Fruit fly (Drosophila melanogaster): ENCODE measurements around the gene Rip11.
A peak's percentile ranks its signal among the peaks of the same experiment; 100 is the strongest.

Rip11 gene

DNA sequence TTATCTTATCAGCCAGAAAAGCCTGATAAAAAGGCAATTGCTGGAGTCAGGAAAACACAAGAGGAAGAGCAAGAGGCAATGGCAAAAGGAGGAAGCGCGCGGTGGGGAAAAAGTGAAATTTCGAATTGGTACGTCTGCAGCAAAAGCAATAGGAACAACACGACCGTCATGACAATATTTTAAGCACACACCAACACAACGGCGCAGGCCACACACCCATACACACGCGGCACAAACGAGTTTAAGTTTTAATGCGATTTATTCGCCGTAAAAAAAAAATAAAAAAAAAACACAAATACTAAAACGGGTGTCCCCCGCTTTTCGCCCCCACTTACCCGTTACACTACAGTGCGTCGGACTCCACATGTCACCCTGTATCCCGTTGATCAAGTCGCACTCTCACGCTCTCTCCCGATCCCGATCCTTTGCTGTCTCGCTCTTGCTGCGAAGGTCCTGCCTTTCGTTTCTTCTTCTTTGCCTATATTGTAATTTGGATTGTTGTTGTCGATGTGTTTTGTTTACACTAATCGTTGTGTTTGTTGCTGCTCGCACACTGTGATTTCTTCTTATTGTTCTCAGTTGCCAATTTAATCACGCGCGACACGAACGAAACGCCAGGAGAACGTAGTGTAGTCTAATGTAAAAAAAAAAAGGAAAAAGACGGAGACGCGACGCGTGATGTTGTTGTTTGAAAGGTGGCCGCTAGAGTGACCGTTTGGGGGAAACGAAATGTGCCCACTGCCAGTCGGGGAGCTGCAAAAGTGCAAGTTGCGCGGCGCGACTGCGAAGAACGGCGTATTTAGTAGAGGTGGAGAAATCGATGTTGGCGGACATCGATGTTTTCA, at the start of gene Rip11:
TSS of gene Rip11 (minus strand) at position 794 of the 845 bp plus-strand sequence.
- TF ChIP-seq CTCF (optimal IDR thresholded peaks at IDR 0.05) (peak in 1 of 2 experiments; percentile 4), CG8478 (optimal IDR thresholded peaks at IDR 0.05) (no peak)

dm6 chrX:18695603-18696002, 48.2 kb upstream of the Rip11 start:
- TF ChIP-seq CG8478 (optimal IDR thresholded peaks at IDR 0.05), result no peak
- TF ChIP-seq CTCF (optimal IDR thresholded peaks at IDR 0.05), result no peak

DNA sequence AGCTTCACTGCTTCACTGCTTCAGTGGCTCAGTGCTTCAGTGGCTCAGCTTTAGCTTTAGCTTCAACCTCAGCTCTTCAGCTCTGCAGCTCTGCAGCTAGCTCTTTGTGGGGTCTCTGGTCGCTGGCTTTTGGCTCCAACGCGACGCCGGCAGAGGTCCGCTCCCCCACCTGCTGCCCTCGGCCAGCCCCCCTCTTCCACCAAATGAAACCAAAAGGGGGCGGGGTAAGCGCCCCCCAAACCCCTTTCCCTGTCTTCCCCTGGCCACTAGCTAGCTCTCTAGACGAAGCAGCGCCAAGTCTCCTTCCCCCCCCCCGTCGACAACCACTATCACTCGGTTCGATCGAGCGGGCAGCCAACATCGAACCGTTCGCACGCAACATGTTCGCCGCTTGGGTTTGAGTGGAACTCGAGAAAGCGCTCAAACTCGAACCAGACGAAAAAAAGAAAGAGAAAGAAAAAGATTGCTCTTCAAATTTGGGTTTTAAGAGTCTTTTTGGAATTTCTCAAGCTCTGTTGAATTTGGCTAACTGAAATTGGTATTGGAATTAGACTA, 45.6 kb upstream of the Rip11 start, which contains the start of gene Cyp18a1:
TSS of gene Cyp18a1 (minus strand) at position 95 of the 555 bp plus-strand sequence.
- TF ChIP-seq CTCF (optimal IDR thresholded peaks at IDR 0.05), result no peak
- no peak for TF ChIP-seq CG8478 (optimal IDR thresholded peaks at IDR 0.05)

DNA sequence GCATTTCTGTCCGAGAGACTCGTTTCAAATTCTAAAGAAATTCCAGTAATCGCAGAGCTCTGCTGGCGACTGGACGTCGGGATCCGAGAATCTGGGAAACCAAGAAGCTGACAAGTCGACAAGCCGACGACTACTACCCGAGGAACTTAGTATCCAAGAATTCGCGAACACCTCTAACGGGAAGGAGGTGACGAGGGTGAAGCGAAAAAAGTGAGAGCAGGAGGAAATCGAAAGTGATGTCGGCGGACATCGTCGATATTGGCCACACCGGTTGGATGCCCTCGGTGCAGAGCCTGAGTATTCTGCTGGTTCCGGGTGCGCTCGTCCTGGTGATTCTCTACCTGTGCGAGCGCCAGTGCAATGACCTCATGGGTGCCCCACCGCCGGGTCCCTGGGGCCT, 38.3 kb upstream of the Rip11 start, which contains the start of gene phtm:
TSS of gene phtm (plus strand) at position 41 of the 400 bp plus-strand sequence.
- TF ChIP-seq CTCF (optimal IDR thresholded peaks at IDR 0.05) (no peak), CG8478 (optimal IDR thresholded peaks at IDR 0.05) (no peak)

- TF ChIP-seq CTCF (optimal IDR thresholded peaks at IDR 0.05) (no peak), CG8478 (optimal IDR thresholded peaks at IDR 0.05) (no peak)
Observed at dm6 chrX:18684928-18685327, 37.5 kb upstream of the Rip11 start.

DNA sequence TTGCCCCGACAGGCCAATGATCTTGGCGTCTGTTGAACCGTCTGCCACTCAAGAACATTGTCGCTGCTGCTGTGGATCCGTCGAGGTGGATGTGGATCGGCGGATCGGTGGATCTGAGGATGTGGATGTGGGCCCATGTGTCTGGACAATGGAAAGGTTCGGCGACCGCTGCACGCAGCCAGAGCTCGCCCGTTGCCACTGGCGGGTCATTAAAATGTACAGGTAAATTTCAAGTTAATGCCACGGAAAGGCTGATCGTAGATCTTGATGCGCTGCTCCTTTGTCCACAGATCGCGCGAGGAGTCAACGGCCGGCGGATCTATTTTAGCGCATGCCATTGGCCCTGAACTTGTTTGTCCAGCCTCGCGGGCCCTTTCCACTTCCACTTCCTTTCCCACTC, 37.1 kb upstream of the Rip11 start:
- TF ChIP-seq CG8478 (optimal IDR thresholded peaks at IDR 0.05), result no peak
- TF ChIP-seq CTCF (optimal IDR thresholded peaks at IDR 0.05), result no peak

- TF ChIP-seq CTCF (optimal IDR thresholded peaks at IDR 0.05) (no peak), CG8478 (optimal IDR thresholded peaks at IDR 0.05) (no peak)
Observed at dm6 chrX:18682815-18683214, 35.4 kb upstream of the Rip11 start.

dm6 chrX:18681410-18681809, 34.0 kb upstream of the Rip11 start:
- TF ChIP-seq CTCF (optimal IDR thresholded peaks at IDR 0.05) (no peak), CG8478 (optimal IDR thresholded peaks at IDR 0.05) (no peak)

- no peak for TF ChIP-seq CTCF (optimal IDR thresholded peaks at IDR 0.05)
- TF ChIP-seq CG8478 (optimal IDR thresholded peaks at IDR 0.05), result no peak
Observed at dm6 chrX:18678876-18679275, 31.4 kb upstream of the Rip11 start.

- TF ChIP-seq CG8478 (optimal IDR thresholded peaks at IDR 0.05) (no peak), CTCF (optimal IDR thresholded peaks at IDR 0.05) (no peak)
Observed at dm6 chrX:18676756-18677155, 29.3 kb upstream of the Rip11 start.

DNA sequence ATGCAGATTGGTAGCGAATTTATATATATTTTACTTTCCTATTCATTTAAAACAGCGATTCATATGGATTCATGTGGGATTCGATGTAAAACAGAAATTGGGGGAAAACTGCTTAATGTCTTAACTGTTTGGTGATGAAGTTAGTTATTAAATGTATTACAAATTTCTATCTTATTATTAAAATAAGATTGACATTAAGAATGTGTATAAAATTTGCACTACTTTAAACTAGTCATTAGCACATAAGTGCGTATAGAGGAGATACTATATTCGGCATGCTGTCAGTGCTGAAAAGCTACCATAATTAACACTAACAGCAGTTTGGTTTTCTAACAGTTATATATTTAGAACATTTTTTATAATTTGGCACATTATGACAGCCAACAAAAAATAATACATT, 28.3 kb upstream of the Rip11 start:
- TF ChIP-seq CTCF (optimal IDR thresholded peaks at IDR 0.05) (no peak), CG8478 (optimal IDR thresholded peaks at IDR 0.05) (no peak)

- TF ChIP-seq CG8478 (optimal IDR thresholded peaks at IDR 0.05) (no peak), CTCF (optimal IDR thresholded peaks at IDR 0.05) (no peak)
Observed at dm6 chrX:18675272-18675671, 27.8 kb upstream of the Rip11 start.

DNA sequence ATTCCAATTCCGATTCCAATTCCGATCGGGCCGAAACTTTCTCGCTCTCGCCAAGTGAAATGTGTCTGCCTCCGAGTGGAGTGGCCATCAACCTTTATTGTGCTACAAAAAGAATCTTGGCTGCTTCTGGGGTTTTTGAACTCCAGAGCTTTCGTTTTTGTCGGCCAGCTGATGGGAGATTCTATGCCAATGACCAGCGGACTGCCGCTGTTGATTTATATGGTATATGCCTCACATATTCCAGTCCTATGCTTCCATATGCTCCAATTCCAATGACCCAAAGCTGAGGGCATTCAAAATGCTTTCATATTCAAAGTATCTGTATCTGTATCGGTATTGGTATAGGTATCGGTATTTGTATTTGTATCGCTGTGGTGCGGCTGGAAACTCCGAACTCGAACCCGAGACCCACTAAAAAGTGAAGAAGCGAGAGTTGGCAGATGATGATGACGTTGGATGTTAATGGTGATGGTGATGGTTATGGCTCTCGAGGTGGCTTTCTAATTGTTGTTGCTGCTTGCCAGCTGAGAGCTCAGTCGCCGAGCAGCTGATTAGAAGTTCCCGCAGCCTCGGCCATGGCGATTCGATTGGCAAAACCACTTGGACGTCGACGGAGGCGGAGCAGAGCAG, 25.6 kb upstream of the Rip11 start:
- TF ChIP-seq CG8478 (optimal IDR thresholded peaks at IDR 0.05), result no peak
- TF ChIP-seq CTCF (optimal IDR thresholded peaks at IDR 0.05), result no peak

dm6 chrX:18671545-18672174, 24.2 kb upstream of the Rip11 start:
- TF ChIP-seq CTCF (optimal IDR thresholded peaks at IDR 0.05) (no peak), CG8478 (optimal IDR thresholded peaks at IDR 0.05) (no peak)

DNA sequence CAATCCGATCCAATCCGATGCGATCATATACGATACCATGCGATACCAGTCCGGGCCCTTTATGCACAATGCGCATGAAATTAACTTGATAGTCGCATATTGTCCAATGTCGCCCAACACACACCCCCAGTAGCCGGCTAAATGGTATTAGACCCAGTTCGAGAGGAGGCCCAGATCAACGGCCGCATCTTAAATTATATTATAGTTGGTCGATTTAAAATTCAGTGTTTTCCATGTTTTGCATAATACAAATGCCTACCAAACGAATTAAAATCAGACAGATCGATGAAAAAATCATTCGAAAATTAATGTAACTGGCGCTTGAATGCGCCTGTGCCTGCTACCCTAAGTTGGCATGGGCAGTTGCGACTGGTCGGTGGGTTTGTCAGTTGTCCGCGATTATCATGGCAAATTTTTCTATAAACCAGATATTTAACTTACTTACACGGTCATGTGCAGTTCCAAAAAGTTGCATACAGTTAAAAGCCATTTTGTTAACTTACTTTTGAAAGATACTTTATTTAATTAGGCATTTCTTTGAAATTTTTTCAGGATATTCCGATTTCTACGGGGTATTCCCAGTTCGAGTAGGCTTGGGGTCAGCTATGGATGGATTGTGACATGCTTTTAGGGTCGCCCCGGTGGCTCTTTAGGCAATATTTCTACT, 22.5 kb upstream of the Rip11 start:
- no peak for TF ChIP-seq CG8478 (optimal IDR thresholded peaks at IDR 0.05)
- no peak for TF ChIP-seq CTCF (optimal IDR thresholded peaks at IDR 0.05)
